Fruit fly (Drosophila melanogaster): Measurements from ENCODE around the gene AhcyL2.

- peak; percentile 96 for TF ChIP-seq CG33017 (tag; optimal IDR thresholded peaks at IDR 0.05)
- peak; percentile 87 for TF ChIP-seq kay (GFP tag; ENCODE audit: borderline replicate concordance)
- TF ChIP-seq tj (GFP tag; optimal IDR thresholded peaks at IDR 0.05), result peak; percentile 88
- peak; percentile 94 for TF ChIP-seq CG12768 (GFP tag; optimal IDR thresholded peaks at IDR 0.05)
- peak; percentile 94 for TF ChIP-seq toe (GFP tag; optimal IDR thresholded peaks at IDR 0.05)
- peak; percentile 86 for TF ChIP-seq CG14711 (tag; optimal IDR thresholded peaks at IDR 0.05)
- peak; percentile 95 for TF ChIP-seq CG7101 (tag; optimal IDR thresholded peaks at IDR 0.05)
Observed at dm6 chr3R:16986181-16987074, 4.5 kb upstream of the AhcyL2 start.

Measured in whole organism, adult.